Worm (Caenorhabditis elegans) whole organism, L4 larva: ENCODE results near the gene fbxa-75.

Experiments used
- ces-1 ChIP-seq: fragments of 150-350 bp; sonication (generic microtip); optimal IDR thresholded peaks from 4 replicates; lab custom pipeline; 2014; ENCODE audit warnings: missing biosample characterization, missing genetic modification reagents, missing genetic modification characterization
- nhr-77 ChIP-seq: fragments of 150-350 bp; optimal IDR thresholded peaks from 2 replicates; lab custom pipeline; 2014; ENCODE audit warnings: missing biosample characterization, missing genetic modification characterization
- php-3 ChIP-seq: fragments of 200-800 bp; sonication (Bioruptor generic); IDR thresholded peaks from 2 replicates; pipeline ENCODE4 v1.3.6; 2022; ENCODE audit warnings: missing genetic modification reagents, missing genetic modification characterization, missing compliant biosample characterization

DNA sequence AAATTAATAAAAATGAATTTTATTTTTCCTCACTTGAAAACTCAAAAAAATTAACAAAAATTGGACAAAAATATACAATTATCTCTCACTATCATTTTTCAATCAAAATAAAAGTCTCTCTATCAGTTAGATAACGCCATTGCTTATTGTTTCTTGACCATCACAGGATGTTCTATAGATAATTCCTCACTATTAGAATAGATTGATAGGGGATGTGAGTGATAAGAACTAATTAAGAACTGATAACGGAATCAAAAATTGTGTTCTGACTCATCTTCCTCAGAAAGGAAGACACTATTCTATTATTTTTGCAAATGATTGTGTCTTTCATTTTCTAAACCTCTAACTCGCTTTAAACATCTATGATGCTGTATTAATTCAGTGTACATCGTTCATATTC is 14.4 kb upstream of the fbxa-75 start:
- TF ChIP-seq ces-1 (no peak), nhr-77 (tag; lab: Kevin White, UChicago) (no peak), php-3 (GFP tag; lab: Robert Waterston, UW) (no peak)
